Worm (Caenorhabditis elegans) whole organism, L4/young adult: ENCODE measurements around the gene unc-77.

Source experiments
- W03F9.2 ChIP-seq: fragments of 150-350 bp; optimal IDR thresholded peaks from 2 replicates; lab custom pipeline; 2014; ENCODE audit warnings: missing biosample characterization, missing genetic modification characterization
- dao-5 ChIP-seq: sonication (generic microtip); optimal IDR thresholded peaks from 2 replicates; lab custom pipeline; 2016; ENCODE audit warnings: missing genotype, missing genetic modification characterization, moderate library complexity, missing compliant biosample characterization
- him-1 ChIP-seq: sonication (generic microtip); optimal IDR thresholded peaks from 2 replicates; lab custom pipeline; 2016; ENCODE audit warnings: missing genotype, missing genetic modification reagents, missing genetic modification characterization, missing compliant biosample characterization

Gene unc-77

ce11 chrIV:6201769-6202168 is 18.1 kb upstream of the unc-77 start, which contains the start of gene tkr-2:
Gene tkr-2 (plus strand): TSS chrIV:6202069.
- TF ChIP-seq dao-5 (tag; lab: Kevin White, UChicago): no peak
- no peak for TF ChIP-seq him-1 (tag; lab: Kevin White, UChicago)
- no peak for TF ChIP-seq W03F9.2

ce11 chrIV:6200249-6200648 is 16.6 kb upstream of the unc-77 start:
- TF ChIP-seq W03F9.2: no peak
- no peak for TF ChIP-seq him-1 (tag; lab: Kevin White, UChicago)
- no peak for TF ChIP-seq dao-5 (tag; lab: Kevin White, UChicago)

- TF ChIP-seq him-1 (tag; lab: Kevin White, UChicago): no peak
- no peak for TF ChIP-seq dao-5 (tag; lab: Kevin White, UChicago)
- TF ChIP-seq W03F9.2: no peak
These were observed 3.5 kb upstream of the unc-77 start for ce11 chrIV:6187160-6187559.

- TF ChIP-seq dao-5 (tag; lab: Kevin White, UChicago) (no peak), W03F9.2 (no peak), him-1 (tag; lab: Kevin White, UChicago) (no peak)
These were observed 1.9 kb upstream of the unc-77 start, which contains the start of gene asp-9 for ce11 chrIV:6185578-6185977. Gene asp-9 (plus strand): TSS chrIV:6185889.

- no peak for TF ChIP-seq W03F9.2
- no peak for TF ChIP-seq him-1 (tag; lab: Kevin White, UChicago)
- TF ChIP-seq dao-5 (tag; lab: Kevin White, UChicago): no peak
These were observed 6.3 kb downstream of the unc-77 start for ce11 chrIV:6177383-6177782.

- TF ChIP-seq W03F9.2: no peak
- TF ChIP-seq him-1 (tag; lab: Kevin White, UChicago): no peak
- TF ChIP-seq dao-5 (tag; lab: Kevin White, UChicago): no peak
These were observed 10.7 kb downstream of the unc-77 start for ce11 chrIV:6172959-6173358.

- TF ChIP-seq dao-5 (tag; lab: Kevin White, UChicago): no peak
- TF ChIP-seq him-1 (tag; lab: Kevin White, UChicago): no peak
- TF ChIP-seq W03F9.2: no peak
These were observed 17.9 kb downstream of the unc-77 start for ce11 chrIV:6165787-6166186.

ce11 chrIV:6159616-6160015 is 24.0 kb downstream of the unc-77 start:
- TF ChIP-seq dao-5 (tag; lab: Kevin White, UChicago): no peak

- TF ChIP-seq dao-5 (tag; lab: Kevin White, UChicago) (no peak), him-1 (tag; lab: Kevin White, UChicago) (no peak), W03F9.2 (no peak)
These were observed 26.8 kb downstream of the unc-77 start, which contains the start of gene C11D2.4 for ce11 chrIV:6156833-6157232. Gene C11D2.4 (minus strand): TSS chrIV:6156960.

ce11 chrIV:6155296-6155695 is 28.4 kb downstream of the unc-77 start, which contains the start of gene C11D2.7:
Gene C11D2.7 (minus strand): TSS chrIV:6155396.
- no peak for TF ChIP-seq W03F9.2
- no peak for TF ChIP-seq him-1 (tag; lab: Kevin White, UChicago)
- no peak for TF ChIP-seq dao-5 (tag; lab: Kevin White, UChicago)

- TF ChIP-seq W03F9.2 (no peak), him-1 (tag; lab: Kevin White, UChicago) (no peak), dao-5 (tag; lab: Kevin White, UChicago) (no peak)
These were observed 32.1 kb downstream of the unc-77 start, which contains the start of gene C11D2.3 for ce11 chrIV:6151513-6151912. Gene C11D2.3 (plus strand): TSS chrIV:6151813.

ce11 chrIV:6149359-6149758 is 34.3 kb downstream of the unc-77 start:
- TF ChIP-seq dao-5 (tag; lab: Kevin White, UChicago) (no peak), W03F9.2 (no peak), him-1 (tag; lab: Kevin White, UChicago) (no peak)

ce11 chrIV:6145984-6146383 is 37.7 kb downstream of the unc-77 start:
- TF ChIP-seq dao-5 (tag; lab: Kevin White, UChicago) (no peak), W03F9.2 (no peak), him-1 (tag; lab: Kevin White, UChicago) (no peak)

- TF ChIP-seq him-1 (tag; lab: Kevin White, UChicago): no peak
- TF ChIP-seq W03F9.2: no peak
- TF ChIP-seq dao-5 (tag; lab: Kevin White, UChicago): no peak
These were observed 43.0 kb downstream of the unc-77 start for ce11 chrIV:6140700-6141099.

ce11 chrIV:6135592-6135991 is 48.1 kb downstream of the unc-77 start:
- TF ChIP-seq him-1 (tag; lab: Kevin White, UChicago): no peak
- no peak for TF ChIP-seq W03F9.2
- TF ChIP-seq dao-5 (tag; lab: Kevin White, UChicago): no peak
